Worm (Caenorhabditis elegans) whole organism, mixed stage, embryonic: ENCODE results near the gene F38B7.17.

Experiments used
- M03D4.4 ChIP-seq: sonication (generic microtip); optimal IDR thresholded peaks from 2 replicates; lab custom pipeline; 2017; ENCODE audit warnings: mild to moderate bottlenecking, missing genetic modification characterization, missing compliant biosample characterization
- bed-3 ChIP-seq: fragments of 200-800 bp; sonication (Bioruptor generic); optimal IDR thresholded peaks from 3 replicates; lab custom pipeline; 2018; ENCODE audit warnings: mild to moderate bottlenecking, missing genetic modification characterization, moderate library complexity, missing compliant biosample characterization
- blmp-1 ChIP-seq: fragments of 150-350 bp; optimal IDR thresholded peaks from 2 replicates; lab custom pipeline; 2014; ENCODE audit warnings: missing biosample characterization, missing genetic modification characterization
- ceh-39 ChIP-seq: fragments of 150-350 bp; optimal IDR thresholded peaks from 2 replicates; lab custom pipeline; 2014; ENCODE audit warnings: missing biosample characterization, missing genetic modification characterization
- ceh-43 ChIP-seq: fragments of 200-800 bp; sonication (Bioruptor generic); optimal IDR thresholded peaks from 2 replicates; lab custom pipeline; 2018; ENCODE audit warnings: mild to moderate bottlenecking, missing genetic modification characterization, moderate library complexity, missing compliant biosample characterization
- ceh-83 ChIP-seq: fragments of 200-800 bp; sonication (Bioruptor generic); optimal IDR thresholded peaks from 2 replicates; lab custom pipeline; 2018; ENCODE audit warnings: mild to moderate bottlenecking, missing genetic modification characterization, missing compliant biosample characterization
- ces-1 ChIP-seq: fragments of 150-350 bp; optimal IDR thresholded peaks from 2 replicates; lab custom pipeline; 2014; ENCODE audit warnings: missing biosample characterization, missing genetic modification reagents, missing genetic modification characterization
- cnd-1 ChIP-seq: fragments of 200-800 bp; sonication (Bioruptor generic); optimal IDR thresholded peaks from 2 replicates; lab custom pipeline; 2018; ENCODE audit warnings: mild to moderate bottlenecking, missing genetic modification characterization, missing compliant biosample characterization
- elt-3 ChIP-seq: fragments of 150-350 bp; optimal IDR thresholded peaks from 2 replicates; lab custom pipeline; 2014; ENCODE audit warnings: missing biosample characterization, missing genetic modification characterization
- flh-1 ChIP-seq: fragments of 200-800 bp; sonication (Bioruptor generic); optimal IDR thresholded peaks from 2 replicates; lab custom pipeline; 2018; ENCODE audit warnings: mild to moderate bottlenecking, missing genetic modification characterization, moderate library complexity, missing compliant biosample characterization
- ham-2 ChIP-seq: fragments of 200-800 bp; sonication (Bioruptor generic); optimal IDR thresholded peaks from 2 replicates; lab custom pipeline; 2018; ENCODE audit warnings: mild to moderate bottlenecking, missing genetic modification characterization, missing compliant biosample characterization
- lin-13 ChIP-seq: fragments of 150-350 bp; optimal IDR thresholded peaks from 2 replicates; lab custom pipeline; 2014; ENCODE audit warnings: missing biosample characterization, missing genetic modification characterization
- lin-32 ChIP-seq: fragments of 200-800 bp; sonication (Bioruptor generic); optimal IDR thresholded peaks from 2 replicates; lab custom pipeline; 2018; ENCODE audit warnings: mild to moderate bottlenecking, missing genetic modification characterization, missing compliant biosample characterization
- lsy-2 ChIP-seq: fragments of 150-350 bp; optimal IDR thresholded peaks from 2 replicates; lab custom pipeline; 2014; ENCODE audit warnings: missing biosample characterization, missing genetic modification characterization
- mab-5 ChIP-seq: fragments of 150-350 bp; optimal IDR thresholded peaks from 2 replicates; lab custom pipeline; 2014; ENCODE audit warnings: missing biosample characterization, missing genetic modification characterization
- mep-1 ChIP-seq: fragments of 150-350 bp; optimal IDR thresholded peaks from 2 replicates; lab custom pipeline; 2017; ENCODE audit warnings: missing biosample characterization, missing genetic modification reagents, missing genetic modification characterization, inconsistent platforms
- mls-2 ChIP-seq: sonication (generic microtip); optimal IDR thresholded peaks from 2 replicates; lab custom pipeline; 2016; ENCODE audit warnings: mild to moderate bottlenecking, missing genetic modification characterization, moderate library complexity, missing compliant biosample characterization
- nhr-12 ChIP-seq: fragments of 150-350 bp; optimal IDR thresholded peaks from 2 replicates; lab custom pipeline; 2014; ENCODE audit warnings: missing biosample characterization, missing genetic modification characterization
- nhr-2 ChIP-seq: fragments of 150-350 bp; optimal IDR thresholded peaks from 2 replicates; lab custom pipeline; 2014; ENCODE audit warnings: missing biosample characterization, missing genetic modification characterization
- nhr-237 ChIP-seq: fragments of 150-350 bp; optimal IDR thresholded peaks from 2 replicates; lab custom pipeline; 2014; ENCODE audit warnings: missing biosample characterization, missing genetic modification characterization
- nhr-76 ChIP-seq: sonication (generic microtip); optimal IDR thresholded peaks from 2 replicates; lab custom pipeline; 2017; ENCODE audit warnings: missing biosample characterization, missing genetic modification characterization
- pha-4 ChIP-seq: fragments of 150-350 bp; optimal IDR thresholded peaks from 2 replicates; lab custom pipeline; 2018; ENCODE audit warnings: missing biosample characterization, missing genetic modification reagents, missing genetic modification characterization
- sem-2 ChIP-seq: fragments of 200-800 bp; sonication (Bioruptor generic); optimal IDR thresholded peaks from 2 replicates; lab custom pipeline; 2018; ENCODE audit warnings: mild to moderate bottlenecking, missing genetic modification characterization, missing compliant biosample characterization
- snpc-4 ChIP-seq: fragments of 150-350 bp; optimal IDR thresholded peaks from 2 replicates; lab custom pipeline; 2014; ENCODE audit warnings: missing biosample characterization, missing genetic modification characterization
- sptf-1 ChIP-seq: sonication (generic microtip); optimal IDR thresholded peaks from 2 replicates; lab custom pipeline; 2017; ENCODE audit warnings: mild to moderate bottlenecking, missing genetic modification characterization, moderate library complexity, missing compliant biosample characterization
- tbx-8 ChIP-seq: fragments of 200-800 bp; sonication (Bioruptor generic); optimal IDR thresholded peaks from 2 replicates; lab custom pipeline; 2018; ENCODE audit warnings: mild to moderate bottlenecking, missing genetic modification characterization, moderate library complexity, missing compliant biosample characterization
- unc-120 ChIP-seq: sonication (generic microtip); optimal IDR thresholded peaks from 2 replicates; lab custom pipeline; 2017; ENCODE audit warnings: missing genetic modification characterization, missing compliant biosample characterization; ENCODE audit not compliant: poor library complexity, severe bottlenecking
- unc-39 ChIP-seq: fragments of 150-350 bp; optimal IDR thresholded peaks from 2 replicates; lab custom pipeline; 2014; ENCODE audit warnings: missing biosample characterization, missing genetic modification characterization
- zip-8 ChIP-seq: fragments of 150-350 bp; optimal IDR thresholded peaks from 2 replicates; lab custom pipeline; 2014; ENCODE audit warnings: missing biosample characterization, missing genetic modification characterization
- ztf-11 ChIP-seq: fragments of 150-350 bp; optimal IDR thresholded peaks from 2 replicates; lab custom pipeline; 2014; ENCODE audit warnings: missing biosample characterization, missing genetic modification characterization

The F38B7.17 gene

DNA sequence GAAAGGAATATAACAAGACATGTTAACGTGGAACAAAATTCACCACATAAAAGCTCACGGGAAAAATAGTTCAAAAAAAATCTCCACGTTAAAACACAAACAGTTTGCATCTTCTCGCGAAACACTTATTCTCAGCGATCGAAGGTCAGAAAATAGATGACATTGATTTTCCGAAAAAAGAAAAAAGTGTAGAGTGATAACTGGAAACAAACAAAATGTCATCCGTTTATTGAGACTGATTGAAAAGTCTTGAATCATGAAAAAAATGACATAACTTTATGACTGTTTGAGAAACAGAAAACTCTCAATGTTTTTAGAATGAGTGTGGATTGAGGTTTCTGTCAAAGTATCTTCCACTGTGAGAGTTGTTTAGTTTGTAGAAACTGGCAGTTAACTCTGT lies 31.0 kb downstream of the F38B7.17 start, which contains the start of gene C55A6.4:
C55A6.4 (minus strand) TSS at position 101 of the 400 bp plus-strand sequence.
- no peak for TF ChIP-seq M03D4.4 (tag; lab: Kevin White, UChicago)
- TF ChIP-seq bed-3 (GFP tag; lab: Kevin White, UChicago), result no peak
- TF ChIP-seq nhr-2, result no peak
- TF ChIP-seq mls-2 (tag; lab: Kevin White, UChicago), result no peak
- TF ChIP-seq mep-1 (tag; lab: Kevin White, UChicago), result no peak
- no peak for TF ChIP-seq tbx-8 (GFP tag; lab: Kevin White, UChicago)
- TF ChIP-seq ces-1 (GFP tag; lab: Kevin White, UChicago), result no peak
- no peak for TF ChIP-seq ceh-83 (GFP tag; lab: Kevin White, UChicago)
- no peak for TF ChIP-seq nhr-76 (tag; lab: Kevin White, UChicago)
- TF ChIP-seq sem-2 (GFP tag; lab: Kevin White, UChicago), result no peak
- TF ChIP-seq blmp-1 (tag; lab: Kevin White, UChicago), result no peak
- no peak for TF ChIP-seq nhr-12 (tag; lab: Kevin White, UChicago)
- TF ChIP-seq ceh-43 (GFP tag; lab: Kevin White, UChicago), result no peak
- TF ChIP-seq ham-2 (GFP tag; lab: Kevin White, UChicago), result no peak
- no peak for TF ChIP-seq flh-1 (GFP tag; lab: Kevin White, UChicago)
- no peak for TF ChIP-seq elt-3 (tag; lab: Kevin White, UChicago)
- no peak for TF ChIP-seq snpc-4 (tag; lab: Kevin White, UChicago)
- no peak for TF ChIP-seq cnd-1 (tag; lab: Kevin White, UChicago)
- no peak for TF ChIP-seq nhr-237 (tag; lab: Kevin White, UChicago)
- TF ChIP-seq zip-8 (tag; lab: Kevin White, UChicago), result no peak

DNA sequence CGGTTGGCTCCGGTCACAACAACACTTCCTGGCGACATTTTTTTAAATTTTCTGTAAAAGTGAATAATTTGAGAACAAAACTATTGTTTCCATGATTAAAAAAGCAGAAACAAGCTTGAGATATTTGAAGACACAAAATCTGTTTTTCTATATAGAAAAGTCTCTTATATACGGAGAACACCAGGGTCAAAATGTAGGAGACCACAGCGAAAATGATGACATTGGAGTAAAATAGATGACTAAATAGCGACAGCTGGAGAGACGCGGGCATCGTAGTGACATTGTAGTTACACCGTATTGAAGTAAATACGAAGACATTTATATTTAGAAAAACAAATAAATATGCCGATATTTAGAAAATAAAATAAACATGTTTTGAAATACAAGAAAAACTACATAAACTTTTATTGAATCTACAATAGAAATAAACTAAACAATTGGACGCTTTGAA lies 32.6 kb downstream of the F38B7.17 start, which contains the start of gene sdz-8:
sdz-8 (minus strand) TSS at position 51 of the 451 bp plus-strand sequence.
- TF ChIP-seq sem-2 (GFP tag; lab: Kevin White, UChicago), result no peak
- TF ChIP-seq elt-3 (tag; lab: Kevin White, UChicago), result no peak
- TF ChIP-seq nhr-12 (tag; lab: Kevin White, UChicago), result no peak
- TF ChIP-seq lin-32 (GFP tag; lab: Kevin White, UChicago), result no peak
- TF ChIP-seq pha-4, result no peak
- TF ChIP-seq zip-8 (tag; lab: Kevin White, UChicago), result no peak
- TF ChIP-seq M03D4.4 (tag; lab: Kevin White, UChicago), result no peak
- no peak for TF ChIP-seq nhr-2
- TF ChIP-seq mep-1 (tag; lab: Kevin White, UChicago), result no peak
- TF ChIP-seq tbx-8 (GFP tag; lab: Kevin White, UChicago), result no peak
- TF ChIP-seq sptf-1 (tag; lab: Kevin White, UChicago), result no peak
- no peak for TF ChIP-seq blmp-1 (tag; lab: Kevin White, UChicago)
- TF ChIP-seq ceh-39, result no peak
- no peak for TF ChIP-seq lin-13 (tag; lab: Kevin White, UChicago)
- TF ChIP-seq lsy-2 (tag; lab: Kevin White, UChicago), result no peak

DNA sequence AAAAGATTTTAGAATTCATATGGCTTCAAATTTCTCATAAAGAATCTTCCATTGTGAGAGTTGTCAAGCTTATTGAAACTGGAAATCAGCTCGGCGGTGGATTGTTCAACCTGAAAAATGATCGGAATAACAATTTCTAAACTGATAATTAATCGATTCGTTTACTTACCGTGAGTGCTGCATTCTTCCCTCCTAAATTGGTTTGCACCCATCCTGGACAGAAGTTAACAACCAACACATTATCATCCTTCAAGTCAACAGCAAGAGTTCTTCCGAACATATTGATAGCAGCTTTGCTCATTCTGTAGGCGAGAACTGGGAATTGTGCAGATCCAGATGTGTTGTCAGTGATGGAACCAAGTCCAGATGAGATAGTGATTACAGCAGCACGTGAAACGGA lies 33.6 kb downstream of the F38B7.17 start:
- TF ChIP-seq nhr-237 (tag; lab: Kevin White, UChicago), result no peak
- no peak for TF ChIP-seq bed-3 (GFP tag; lab: Kevin White, UChicago)
- no peak for TF ChIP-seq blmp-1 (tag; lab: Kevin White, UChicago)
- no peak for TF ChIP-seq ces-1 (GFP tag; lab: Kevin White, UChicago)
- TF ChIP-seq lin-13 (tag; lab: Kevin White, UChicago), result no peak

DNA sequence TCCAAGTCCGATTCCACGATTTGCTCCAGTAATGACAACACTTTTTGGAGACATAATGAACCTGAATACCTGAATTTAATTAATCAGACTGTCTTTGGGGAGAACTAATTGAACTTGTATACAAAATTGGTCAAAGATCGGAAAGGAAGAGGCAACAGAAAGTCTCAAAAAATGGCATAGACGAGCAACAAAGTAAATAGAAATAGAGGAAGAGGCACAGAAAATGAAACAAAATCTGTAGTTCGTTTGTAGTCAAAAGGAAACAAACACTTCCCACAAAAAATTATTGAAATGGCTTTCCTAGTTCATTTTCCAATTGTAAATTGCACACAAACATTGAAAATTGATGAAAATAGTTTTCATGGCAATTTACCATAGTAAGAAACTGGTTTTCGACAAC lies 34.1 kb downstream of the F38B7.17 start, which contains the start of gene C55A6.6:
C55A6.6 (minus strand) TSS at position 61 of the 400 bp plus-strand sequence.
- TF ChIP-seq cnd-1 (tag; lab: Kevin White, UChicago) (no peak), ceh-39 (no peak), ztf-11 (tag; lab: Kevin White, UChicago) (no peak), ceh-83 (GFP tag; lab: Kevin White, UChicago) (no peak), mab-5 (tag; lab: Kevin White, UChicago) (no peak), flh-1 (GFP tag; lab: Kevin White, UChicago) (no peak), lsy-2 (tag; lab: Kevin White, UChicago) (no peak), ham-2 (GFP tag; lab: Kevin White, UChicago) (no peak), sem-2 (GFP tag; lab: Kevin White, UChicago) (no peak), pha-4 (no peak), unc-120 (no peak), elt-3 (tag; lab: Kevin White, UChicago) (no peak), unc-39 (no peak), nhr-76 (tag; lab: Kevin White, UChicago) (no peak), snpc-4 (tag; lab: Kevin White, UChicago) (no peak), tbx-8 (GFP tag; lab: Kevin White, UChicago) (no peak)
